Fruit fly (Drosophila melanogaster) whole organism, embryonic: ENCODE measurements around the gene Gclm.

Experiments
- Antp ChIP-seq: fragments of 200-800 bp; sonication (Bioruptor generic); optimal IDR thresholded peaks from 3 replicates; lab custom pipeline; 2016; ENCODE audit warnings: missing biosample characterization, missing genetic modification characterization
- Bgb ChIP-seq: fragments of 200-800 bp; sonication (Bioruptor generic); IDR thresholded peaks from 2 replicates; pipeline ENCODE4 v1.3.6; 2022; ENCODE audit warnings: missing biosample characterization, missing genetic modification characterization; ENCODE audit not compliant: partially characterized antibody
- C15 ChIP-seq: fragments of 200-800 bp; sonication (Bioruptor generic); IDR thresholded peaks from 3 replicates; pipeline ENCODE4 v1.3.6; 2022; ENCODE audit warnings: missing biosample characterization, missing genetic modification characterization
- CG1024 ChIP-seq: fragments of 200-800 bp; sonication (Bioruptor generic); IDR thresholded peaks from 2 replicates; pipeline ENCODE4 v1.3.6; 2022; ENCODE audit warnings: missing biosample characterization, missing genetic modification characterization
- CG10959 ChIP-seq: fragments of 200-800 bp; sonication (Bioruptor generic); IDR thresholded peaks from 2 replicates; pipeline ENCODE4 v1.3.6; 2022; ENCODE audit warnings: missing biosample characterization, missing genetic modification characterization
- CG11085 ChIP-seq: fragments of 200-800 bp; sonication (Bioruptor generic); IDR thresholded peaks from 2 replicates; pipeline ENCODE4 v1.3.6; 2022; ENCODE audit warnings: missing biosample characterization, missing genetic modification characterization
- CG12155 ChIP-seq: fragments of 200-800 bp; sonication (Bioruptor generic); optimal IDR thresholded peaks from 3 replicates; lab custom pipeline; 2016; ENCODE audit warnings: missing biosample characterization, missing genetic modification characterization
- CG17568 ChIP-seq: fragments of 200-800 bp; sonication (Bioruptor generic); optimal IDR thresholded peaks from 2 replicates; lab custom pipeline; 2018; ENCODE audit warnings: missing biosample characterization, mild to moderate bottlenecking, missing genetic modification characterization, moderate library complexity
- CG31388 ChIP-seq: fragments of 200-800 bp; sonication (Bioruptor generic); optimal IDR thresholded peaks from 2 replicates; lab custom pipeline; 2016; ENCODE audit warnings: missing biosample characterization, missing genetic modification characterization
- CG4282 ChIP-seq: fragments of 200-800 bp; sonication (Bioruptor generic); optimal IDR thresholded peaks from 2 replicates; lab custom pipeline; 2016; ENCODE audit warnings: missing biosample characterization, missing genetic modification characterization
- CG4820 ChIP-seq: fragments of 200-800 bp; sonication (Bioruptor generic); optimal IDR thresholded peaks from 3 replicates; lab custom pipeline; 2016; ENCODE audit warnings: missing biosample characterization, missing genetic modification characterization
- CG6272 ChIP-seq: fragments of 200-800 bp; sonication (Bioruptor generic); IDR thresholded peaks from 2 replicates; pipeline ENCODE4 v1.3.6; 2022; ENCODE audit warnings: missing biosample characterization, missing genetic modification characterization
- CG6854 ChIP-seq: fragments of 200-800 bp; sonication (Bioruptor generic); optimal IDR thresholded peaks from 3 replicates; lab custom pipeline; 2017; ENCODE audit warnings: missing biosample characterization, mild to moderate bottlenecking, missing genetic modification characterization
- CG7928 ChIP-seq: fragments of 200-800 bp; sonication (Bioruptor generic); optimal IDR thresholded peaks from 2 replicates; lab custom pipeline; 2017; ENCODE audit warnings: missing biosample characterization, mild to moderate bottlenecking, missing genetic modification characterization
- CG8359 ChIP-seq: fragments of 200-800 bp; sonication (Bioruptor generic); optimal IDR thresholded peaks from 2 replicates; lab custom pipeline; 2017; ENCODE audit warnings: missing biosample characterization, mild to moderate bottlenecking, missing genetic modification characterization, borderline replicate concordance
- CG8388 ChIP-seq: fragments of 200-800 bp; sonication (Bioruptor generic); optimal IDR thresholded peaks from 2 replicates; lab custom pipeline; 2019; ENCODE audit warnings: missing biosample characterization, mild to moderate bottlenecking, missing genetic modification characterization, moderate library complexity
- CG8924 ChIP-seq: fragments of 200-800 bp; optimal IDR thresholded peaks from 3 replicates; lab custom pipeline; 2019; ENCODE audit warnings: missing biosample characterization, mild to moderate bottlenecking, missing genetic modification characterization, moderate library complexity
- CHES-1-like ChIP-seq: fragments of 200-800 bp; sonication (Bioruptor generic); optimal IDR thresholded peaks from 2 replicates; lab custom pipeline; 2016; ENCODE audit warnings: missing biosample characterization, missing genetic modification characterization
- CrebB ChIP-seq: fragments of 200-800 bp; sonication (Bioruptor generic); optimal IDR thresholded peaks from 3 replicates; lab custom pipeline; 2018; ENCODE audit warnings: missing biosample characterization, mild to moderate bottlenecking, missing genetic modification characterization
- D ChIP-seq, 2 experiments: fragments of 200-800 bp in 1 of 2; fragments of >200 bp in 1 of 2; sonication (Bioruptor generic) in 1 of 2; optimal IDR thresholded peaks; 2 replicates in 1 of 2; 3 replicates in 1 of 2; lab custom pipeline; 2017; ENCODE audit warnings: mild to moderate bottlenecking in 1 of 2, missing biosample characterization in 1 of 2, missing genetic modification characterization in 1 of 2, missing genetic modification reagents in 1 of 2
- Ets97D ChIP-seq: fragments of 200-800 bp; sonication (Bioruptor generic); optimal IDR thresholded peaks from 3 replicates; lab custom pipeline; 2016; ENCODE audit warnings: missing biosample characterization, missing genetic modification characterization
- Hey ChIP-seq: fragments of 200-800 bp; sonication (Bioruptor generic); optimal IDR thresholded peaks from 3 replicates; lab custom pipeline; 2018; ENCODE audit warnings: missing biosample characterization, mild to moderate bottlenecking, missing genetic modification characterization
- Pdp1 ChIP-seq, 2 experiments: fragments of 200-800 bp; sonication (Bioruptor generic); optimal IDR thresholded peaks; 3 replicates each; lab custom pipeline; 2016; ENCODE audit warnings: missing biosample characterization in 2 of 2, missing genetic modification characterization in 2 of 2, mild to moderate bottlenecking in 1 of 2, moderate library complexity in 1 of 2
- Scr ChIP-seq: fragments of 200-800 bp; sonication (Bioruptor generic); IDR thresholded peaks from 2 replicates; pipeline ENCODE4 v1.3.6; 2022; ENCODE audit warnings: missing biosample characterization, missing genetic modification characterization; ENCODE audit not compliant: partially characterized antibody
- Stat92E ChIP-seq, 3 experiments: fragments of >200 bp in 2 of 3; fragments of 200-800 bp in 1 of 3; sonication (Bioruptor generic) in 1 of 3; optimal IDR thresholded peaks; 2 replicates each; lab custom pipeline; 2017 to 2019; ENCODE audit warnings: missing biosample characterization in 3 of 3, missing genetic modification characterization in 3 of 3, mild to moderate bottlenecking in 1 of 3, moderate library complexity in 1 of 3
- btn ChIP-seq: fragments of 200-800 bp; sonication (Bioruptor generic); optimal IDR thresholded peaks from 2 replicates; lab custom pipeline; 2016; ENCODE audit warnings: missing biosample characterization, missing genetic modification characterization
- chm ChIP-seq: fragments of 200-800 bp; sonication (Bioruptor generic); IDR thresholded peaks from 2 replicates; pipeline ENCODE4 v1.3.6; 2022; ENCODE audit warnings: missing biosample characterization, missing genetic modification characterization
- dm ChIP-seq: fragments of 200-800 bp; sonication (Bioruptor generic); optimal IDR thresholded peaks from 3 replicates; lab custom pipeline; 2016; ENCODE audit warnings: missing biosample characterization, missing genetic modification characterization
- dmrt99B ChIP-seq: fragments of 200-800 bp; sonication (Bioruptor generic); optimal IDR thresholded peaks from 2 replicates; lab custom pipeline; 2018; ENCODE audit warnings: missing biosample characterization, mild to moderate bottlenecking, missing genetic modification characterization, moderate library complexity
- dpn ChIP-seq, 2 experiments: fragments of 200-800 bp; sonication (Bioruptor generic); optimal IDR thresholded peaks; 3 replicates each; lab custom pipeline; 2016; ENCODE audit warnings: missing biosample characterization in 2 of 2, missing genetic modification characterization in 2 of 2
- eyg ChIP-seq: fragments of 200-800 bp; sonication (Bioruptor generic); optimal IDR thresholded peaks from 3 replicates; lab custom pipeline; 2016; ENCODE audit warnings: missing biosample characterization, missing genetic modification characterization
- fd3F ChIP-seq: fragments of 200-800 bp; sonication (Bioruptor generic); optimal IDR thresholded peaks from 2 replicates; lab custom pipeline; 2018; ENCODE audit warnings: missing biosample characterization, mild to moderate bottlenecking, missing genetic modification characterization, moderate library complexity
- gsb-n ChIP-seq: fragments of 200-800 bp; sonication (Bioruptor generic); optimal IDR thresholded peaks from 3 replicates; lab custom pipeline; 2018; ENCODE audit warnings: missing biosample characterization, mild to moderate bottlenecking, missing genetic modification characterization
- hbn ChIP-seq: fragments of 200-800 bp; sonication (Bioruptor generic); IDR thresholded peaks from 2 replicates; pipeline ENCODE4 v1.3.6; 2022; ENCODE audit warnings: missing biosample characterization, missing genetic modification characterization; ENCODE audit not compliant: partially characterized antibody
- hkb ChIP-seq, 2 experiments: fragments of 200-800 bp in 1 of 2; fragments of >200 bp in 1 of 2; sonication (Bioruptor generic) in 1 of 2; IDR thresholded peaks in 1 of 2; optimal IDR thresholded peaks in 1 of 2; 2 replicates each; pipeline versions ENCODE4 v1.3.6 to Lab custom; 2017 to 2022; ENCODE audit warnings: missing biosample characterization in 1 of 2, missing genetic modification characterization in 1 of 2
- ken ChIP-seq: fragments of 200-800 bp; sonication (Bioruptor generic); IDR thresholded peaks from 3 replicates; pipeline ENCODE4 v1.3.6; 2022; ENCODE audit warnings: missing biosample characterization, missing genetic modification characterization
- knrl ChIP-seq: fragments of 200-800 bp; sonication (Bioruptor generic); IDR thresholded peaks from 3 replicates; pipeline ENCODE4 v1.3.6; 2022; ENCODE audit warnings: missing biosample characterization, missing genetic modification characterization; ENCODE audit not compliant: partially characterized antibody
- lola ChIP-seq, 3 experiments: fragments of >200 bp in 2 of 3; fragments of 200-800 bp in 1 of 3; sonication (Bioruptor generic) in 1 of 3; optimal IDR thresholded peaks; 2 replicates each; lab custom pipeline; 2017 to 2019; ENCODE audit warnings: missing biosample characterization in 3 of 3, missing genetic modification characterization in 3 of 3, mild to moderate bottlenecking in 1 of 3, moderate library complexity in 1 of 3
- maf-S ChIP-seq: fragments of 200-800 bp; sonication (Bioruptor generic); optimal IDR thresholded peaks from 2 replicates; lab custom pipeline; 2016; ENCODE audit warnings: missing biosample characterization, missing genetic modification characterization
- ranshi ChIP-seq: fragments of 200-800 bp; sonication (Bioruptor generic); IDR thresholded peaks from 2 replicates; pipeline ENCODE4 v1.3.6; 2022; ENCODE audit warnings: missing biosample characterization, missing genetic modification characterization
- row ChIP-seq: fragments of 200-800 bp; sonication (Bioruptor generic); IDR thresholded peaks from 3 replicates; pipeline ENCODE4 v1.3.6; 2022; ENCODE audit warnings: missing biosample characterization, missing genetic modification characterization
- scrt ChIP-seq: fragments of 200-800 bp; sonication (Bioruptor generic); optimal IDR thresholded peaks from 2 replicates; lab custom pipeline; 2018; ENCODE audit warnings: missing biosample characterization, mild to moderate bottlenecking, missing genetic modification characterization, moderate library complexity
- seq ChIP-seq: fragments of 200-800 bp; sonication (Bioruptor generic); IDR thresholded peaks from 2 replicates; pipeline ENCODE4 v1.3.6; 2022; ENCODE audit warnings: missing biosample characterization, missing genetic modification characterization
- stc ChIP-seq: fragments of 200-800 bp; sonication (Bioruptor generic); IDR thresholded peaks from 2 replicates; pipeline ENCODE4 v1.3.6; 2022; ENCODE audit warnings: missing biosample characterization, missing genetic modification characterization
- tap ChIP-seq: fragments of 200-800 bp; optimal IDR thresholded peaks from 3 replicates; lab custom pipeline; 2019; ENCODE audit warnings: missing biosample characterization, mild to moderate bottlenecking, missing genetic modification characterization, moderate library complexity
- vfl ChIP-seq: fragments of 200-800 bp; sonication (Bioruptor generic); optimal IDR thresholded peaks from 2 replicates; lab custom pipeline; 2016; ENCODE audit warnings: missing biosample characterization, missing genetic modification characterization
- wdn ChIP-seq: fragments of 200-800 bp; sonication (Bioruptor generic); IDR thresholded peaks from 2 replicates; pipeline ENCODE4 v1.3.6; 2022; ENCODE audit warnings: missing biosample characterization, missing genetic modification characterization
- zen ChIP-seq: fragments of 200-800 bp; sonication (Bioruptor generic); optimal IDR thresholded peaks from 3 replicates; lab custom pipeline; 2018; ENCODE audit warnings: missing biosample characterization, mild to moderate bottlenecking, missing genetic modification characterization, moderate library complexity
- zfh1 ChIP-seq: fragments of 200-800 bp; sonication (Bioruptor generic); IDR thresholded peaks from 3 replicates; pipeline ENCODE4 v1.3.6; 2022; ENCODE audit warnings: missing biosample characterization, missing genetic modification characterization

Gclm gene

DNA sequence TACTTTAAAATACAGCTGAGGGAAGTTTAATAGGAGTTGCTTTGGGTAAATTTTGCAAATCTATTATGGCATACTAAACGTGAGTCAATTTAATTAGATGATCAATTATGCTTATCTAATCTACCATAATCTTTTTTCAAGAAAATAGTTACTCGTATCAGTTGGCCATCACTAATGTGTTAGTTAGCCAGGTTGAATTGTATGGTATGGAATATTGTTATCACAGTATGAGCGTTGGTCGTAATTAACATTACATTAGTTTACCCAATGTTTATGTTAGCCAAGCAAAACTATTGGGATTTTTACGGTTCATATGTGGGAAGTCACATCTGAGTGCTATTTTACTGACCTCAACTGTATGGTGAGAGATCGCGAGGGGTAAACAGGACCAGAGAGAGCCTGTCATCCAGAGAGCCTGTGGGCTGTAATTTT is 12.8 kb downstream of the Gclm start (continued):
- TF ChIP-seq CG10959 (GFP tag; lab: Robert Waterston, UW) (peak; percentile 64), zfh1 (GFP tag; lab: Robert Waterston, UW) (peak; percentile 76; the same call in 2 of the 3 replicates), wdn (GFP tag; lab: Robert Waterston, UW) (no peak), CG6272 (no peak), vfl (GFP tag; lab: Kevin White, UChicago) (no peak), tap (tag; lab: Kevin White, UChicago) (peak; percentile 55), C15 (GFP tag; lab: Robert Waterston, UW) (no peak), knrl (no peak), btn (GFP tag; lab: Kevin White, UChicago) (peak; percentile 33), CrebB (tag; lab: Kevin White, UChicago) (peak; percentile 19), hbn (GFP tag; lab: Robert Waterston, UW) (no peak), D (optimal IDR thresholded peaks at IDR 0.05; lab: Kevin White, UChicago) (no peak), D (GFP tag; optimal IDR thresholded peaks at IDR 0.05; lab: Kevin White, UChicago) (peak; percentile 84), CG1024 (0 out of 2 replicates have a peak, but pooled peaks have one; percentile 2), lola (GFP tag; optimal IDR thresholded peaks at IDR 0.05; lab: Kevin White, UChicago) (peak in 1 of 3 experiments; percentile 95), Ets97D (GFP tag; lab: Kevin White, UChicago) (no peak), dpn (GFP tag; optimal IDR thresholded peaks at IDR 0.05; lab: Kevin White, UChicago) (peak; percentile 64 to 72), CG11085 (GFP tag; lab: Robert Waterston, UW) (no peak), CG17568 (no peak), CG4820 (GFP tag; lab: Kevin White, UChicago) (peak; percentile 74), hkb (optimal IDR thresholded peaks at IDR 0.05; lab: Kevin White, UChicago) (no peak), hkb (GFP tag; IDR thresholded peaks at IDR 0.05; lab: Robert Waterston, UW) (peak; percentile 42; the same call in 1 of the 2 replicates), Stat92E (GFP tag; optimal IDR thresholded peaks at IDR 0.05; lab: Kevin White, UChicago) (peak in 1 of 3 experiments; percentile 51), CG8388 (GFP tag; lab: Kevin White, UChicago) (peak; percentile 74), Hey (tag; lab: Kevin White, UChicago) (no peak), CG8924 (tag; lab: Kevin White, UChicago) (peak; percentile 89), Pdp1 (GFP tag; optimal IDR thresholded peaks at IDR 0.05; lab: Kevin White, UChicago) (peak; percentile 69 to 79), CG6854 (GFP tag; lab: Kevin White, UChicago) (peak; percentile 24), CHES-1-like (GFP tag; lab: Kevin White, UChicago) (peak; percentile 71), eyg (GFP tag; lab: Kevin White, UChicago) (no peak), dm (GFP tag; lab: Kevin White, UChicago) (peak; percentile 54), ken (no peak), ranshi (GFP tag; lab: Robert Waterston, UW) (no peak), CG4282 (GFP tag; lab: Kevin White, UChicago) (no peak), zen (tag; lab: Kevin White, UChicago) (peak; percentile 95), CG31388 (GFP tag; lab: Kevin White, UChicago) (no peak), CG8359 (GFP tag; lab: Kevin White, UChicago) (peak; percentile 68), CG7928 (GFP tag; lab: Kevin White, UChicago) (no peak), maf-S (peak; percentile 54), row (GFP tag; lab: Robert Waterston, UW) (peak; percentile 83), stc (GFP tag; lab: Robert Waterston, UW) (peak; percentile 25; the same call in 1 of the 2 replicates), seq (0 out of 2 replicates have a peak, but pooled peaks have one; percentile 37), dmrt99B (peak; percentile 66), CG12155 (peak; percentile 63), Scr (GFP tag; lab: Robert Waterston, UW) (0 out of 2 replicates have a peak, but pooled peaks have one; percentile 7), fd3F (GFP tag; lab: Kevin White, UChicago) (no peak), chm (peak; percentile 56), scrt (GFP tag; lab: Kevin White, UChicago) (no peak), Bgb (no peak), gsb-n (tag; lab: Kevin White, UChicago) (peak; percentile 79), Antp (peak; percentile 66)
